Fruit fly (Drosophila melanogaster): ENCODE data around the gene Der-2.

Der-2 gene

dm6 chr3R:16483877-16484417 lies at the start of gene Der-2:
Gene Der-2 (minus strand): TSS chr3R:16484223.
- TF ChIP-seq usp (GFP tag; optimal IDR thresholded peaks at IDR 0.05) (no peak), CG8478 (optimal IDR thresholded peaks at IDR 0.05) (no peak), Dll (optimal IDR thresholded peaks at IDR 0.05) (no peak), psq (optimal IDR thresholded peaks at IDR 0.05) (no peak), EcR (GFP tag; optimal IDR thresholded peaks at IDR 0.05) (no peak), pan (optimal IDR thresholded peaks at IDR 0.05) (no peak)

dm6 chr3R:16530424-16530823 lies 46.4 kb upstream of the Der-2 start:
- TF ChIP-seq usp (GFP tag; optimal IDR thresholded peaks at IDR 0.05) (no peak), CG8478 (optimal IDR thresholded peaks at IDR 0.05) (no peak), EcR (GFP tag; optimal IDR thresholded peaks at IDR 0.05) (no peak), psq (optimal IDR thresholded peaks at IDR 0.05) (no peak), pan (optimal IDR thresholded peaks at IDR 0.05) (no peak), Dll (optimal IDR thresholded peaks at IDR 0.05) (no peak)

- TF ChIP-seq EcR (GFP tag; optimal IDR thresholded peaks at IDR 0.05) (no peak), usp (GFP tag; optimal IDR thresholded peaks at IDR 0.05) (no peak), Dll (optimal IDR thresholded peaks at IDR 0.05) (no peak), CG8478 (optimal IDR thresholded peaks at IDR 0.05) (no peak), psq (optimal IDR thresholded peaks at IDR 0.05) (no peak), pan (optimal IDR thresholded peaks at IDR 0.05) (no peak)
Observed at dm6 chr3R:16528429-16528828, 44.4 kb upstream of the Der-2 start.

- TF ChIP-seq usp (GFP tag; optimal IDR thresholded peaks at IDR 0.05), result no peak
- TF ChIP-seq Dll (optimal IDR thresholded peaks at IDR 0.05), result no peak
- no peak for TF ChIP-seq CG8478 (optimal IDR thresholded peaks at IDR 0.05)
- TF ChIP-seq EcR (GFP tag; optimal IDR thresholded peaks at IDR 0.05), result no peak
- no peak for TF ChIP-seq pan (optimal IDR thresholded peaks at IDR 0.05)
- no peak for TF ChIP-seq psq (optimal IDR thresholded peaks at IDR 0.05)
Observed at dm6 chr3R:16526697-16527370, 42.8 kb upstream of the Der-2 start.

DNA sequence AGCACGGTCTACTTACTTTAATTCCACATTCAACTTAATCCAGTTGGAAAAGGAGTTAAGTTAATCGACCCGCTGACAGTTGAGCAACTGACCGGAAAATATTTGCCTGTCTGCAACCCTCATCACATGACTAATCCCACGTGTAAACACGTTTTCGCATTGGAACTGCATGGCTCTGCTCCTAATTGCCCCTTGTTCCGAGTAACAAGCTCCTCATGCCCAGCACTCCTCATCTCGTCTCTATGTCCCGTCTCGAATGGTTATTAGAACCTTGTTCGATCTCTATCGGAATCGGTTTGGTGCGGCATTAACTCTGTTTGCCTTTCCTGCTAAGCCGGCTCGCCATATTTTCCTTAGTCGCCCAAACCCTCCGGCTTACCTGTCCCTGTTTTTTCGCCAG lies 42.2 kb upstream of the Der-2 start:
- TF ChIP-seq usp (GFP tag; optimal IDR thresholded peaks at IDR 0.05) (no peak), CG8478 (optimal IDR thresholded peaks at IDR 0.05) (no peak), EcR (GFP tag; optimal IDR thresholded peaks at IDR 0.05) (no peak), pan (optimal IDR thresholded peaks at IDR 0.05) (no peak), Dll (optimal IDR thresholded peaks at IDR 0.05) (no peak), psq (optimal IDR thresholded peaks at IDR 0.05) (no peak)

DNA sequence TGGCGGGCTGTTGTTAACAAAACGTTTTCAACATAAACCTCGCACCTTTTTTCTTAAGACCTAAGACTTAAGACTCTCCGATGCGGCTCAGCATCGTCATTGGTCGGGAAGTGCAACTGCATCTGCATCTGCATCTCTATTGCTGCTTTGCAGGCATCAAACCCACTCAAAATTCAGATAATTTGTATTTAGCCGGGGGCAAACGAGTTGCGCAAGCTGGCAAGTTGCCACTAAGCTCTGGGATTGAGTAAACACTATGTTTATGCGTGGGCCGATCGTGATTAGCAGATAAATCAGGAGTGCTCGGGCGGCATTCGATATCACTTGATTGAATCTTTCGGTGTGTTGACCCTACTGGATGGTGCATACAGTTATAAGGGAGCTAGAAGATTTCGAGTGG lies 41.5 kb upstream of the Der-2 start:
- no peak for TF ChIP-seq CG8478 (optimal IDR thresholded peaks at IDR 0.05)
- TF ChIP-seq pan (optimal IDR thresholded peaks at IDR 0.05), result no peak
- no peak for TF ChIP-seq usp (GFP tag; optimal IDR thresholded peaks at IDR 0.05)
- TF ChIP-seq psq (optimal IDR thresholded peaks at IDR 0.05), result no peak
- TF ChIP-seq EcR (GFP tag; optimal IDR thresholded peaks at IDR 0.05), result no peak
- TF ChIP-seq Dll (optimal IDR thresholded peaks at IDR 0.05), result no peak

DNA sequence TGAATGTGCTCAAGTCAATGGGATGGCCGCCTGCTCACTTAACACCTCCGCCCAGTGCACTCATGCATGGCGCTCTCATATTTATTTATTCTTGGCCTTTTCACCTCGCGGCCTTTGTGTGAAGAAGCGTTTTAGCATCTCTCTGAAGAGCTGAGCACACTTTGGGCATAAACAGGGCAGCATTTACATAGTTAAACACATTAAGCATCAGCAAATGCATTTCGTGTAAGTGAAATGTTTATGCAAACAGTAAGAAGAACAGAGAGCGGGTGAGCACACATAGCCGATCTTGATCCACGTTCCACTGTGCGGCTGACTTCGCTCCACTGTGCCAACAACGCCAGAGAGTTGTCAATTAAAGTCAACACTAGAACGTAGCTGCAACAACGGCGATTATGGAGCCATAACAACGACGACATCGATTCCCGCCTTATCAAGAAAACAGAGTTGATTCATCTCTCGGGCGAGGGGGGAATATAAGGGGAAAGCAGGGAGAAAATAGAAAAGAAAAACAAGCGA lies 40.6 kb upstream of the Der-2 start:
- TF ChIP-seq pan (optimal IDR thresholded peaks at IDR 0.05) (no peak), psq (optimal IDR thresholded peaks at IDR 0.05) (no peak), CG8478 (optimal IDR thresholded peaks at IDR 0.05) (no peak), EcR (GFP tag; optimal IDR thresholded peaks at IDR 0.05) (no peak), Dll (optimal IDR thresholded peaks at IDR 0.05) (no peak), usp (GFP tag; optimal IDR thresholded peaks at IDR 0.05) (no peak)

DNA sequence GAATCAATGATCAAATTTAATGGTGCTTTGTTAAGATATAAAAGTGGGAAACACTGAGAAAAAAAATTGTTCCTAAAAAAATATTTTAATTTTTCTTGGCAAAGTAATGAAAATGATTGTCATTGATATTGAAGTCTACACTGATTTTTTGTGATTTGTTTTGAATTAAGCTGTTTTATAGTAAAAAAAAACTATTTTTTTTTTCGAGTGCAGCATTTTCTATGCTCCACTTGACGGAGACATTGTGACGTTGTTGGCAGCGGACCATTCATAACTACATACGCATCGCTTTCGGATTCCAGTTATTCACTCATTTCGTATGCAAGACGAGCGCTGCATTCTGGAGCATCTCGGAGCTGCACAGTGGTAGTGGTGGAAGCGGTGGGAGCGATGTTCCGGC lies 40.2 kb upstream of the Der-2 start:
- TF ChIP-seq pan (optimal IDR thresholded peaks at IDR 0.05) (no peak), CG8478 (optimal IDR thresholded peaks at IDR 0.05) (no peak)

dm6 chr3R:16523395-16523794 lies 39.4 kb upstream of the Der-2 start:
- TF ChIP-seq Dll (optimal IDR thresholded peaks at IDR 0.05) (no peak), psq (optimal IDR thresholded peaks at IDR 0.05) (no peak), EcR (GFP tag; optimal IDR thresholded peaks at IDR 0.05) (no peak), usp (GFP tag; optimal IDR thresholded peaks at IDR 0.05) (no peak), pan (optimal IDR thresholded peaks at IDR 0.05) (no peak), CG8478 (optimal IDR thresholded peaks at IDR 0.05) (no peak)

DNA sequence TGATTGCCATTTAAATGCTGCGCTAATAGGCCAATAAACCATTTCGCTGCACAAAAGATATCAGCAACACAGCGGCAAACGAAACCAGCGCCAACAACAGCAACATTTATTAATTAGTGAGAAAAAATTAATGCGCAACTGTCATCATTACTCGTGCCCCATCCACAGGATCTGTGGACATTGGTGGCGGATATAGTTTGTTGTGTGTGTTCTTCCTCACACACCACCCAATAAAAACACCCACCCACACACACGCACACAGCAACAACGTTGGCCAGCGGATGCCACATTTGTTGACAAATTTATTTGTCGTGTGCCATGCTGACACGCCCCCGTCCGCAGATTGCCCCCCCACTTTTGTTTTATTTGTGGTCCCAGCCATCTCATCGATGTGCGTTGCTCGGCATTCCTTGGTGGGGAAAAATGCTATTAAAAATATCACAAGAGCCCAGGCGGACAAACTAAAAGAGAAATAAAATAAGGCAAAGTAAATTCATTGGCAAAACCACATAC lies 34.2 kb upstream of the Der-2 start:
- no peak for TF ChIP-seq CG8478 (optimal IDR thresholded peaks at IDR 0.05)
- no peak for TF ChIP-seq Dll (optimal IDR thresholded peaks at IDR 0.05)
- no peak for TF ChIP-seq EcR (GFP tag; optimal IDR thresholded peaks at IDR 0.05)
- TF ChIP-seq pan (optimal IDR thresholded peaks at IDR 0.05), result no peak
- no peak for TF ChIP-seq psq (optimal IDR thresholded peaks at IDR 0.05)
- TF ChIP-seq usp (GFP tag; optimal IDR thresholded peaks at IDR 0.05), result no peak

DNA sequence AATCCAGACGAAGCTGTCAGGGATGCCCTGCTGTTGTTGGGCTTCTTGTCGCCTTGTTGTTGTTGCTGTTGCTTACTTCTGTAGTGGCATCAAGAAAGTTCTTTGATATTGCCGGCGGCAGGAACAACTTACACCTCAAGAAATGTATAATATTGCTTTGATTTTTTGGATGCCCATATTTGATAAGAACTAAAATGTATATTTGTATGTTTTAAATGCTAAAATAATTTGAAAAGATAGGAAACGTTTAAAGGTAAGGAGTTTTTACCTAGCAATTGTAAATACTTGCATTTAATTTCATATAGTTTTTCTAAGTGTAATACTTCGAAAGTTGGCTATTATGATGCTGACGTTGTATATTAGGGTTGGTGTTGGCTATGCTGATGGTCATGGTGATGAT lies 26.1 kb upstream of the Der-2 start:
- no peak for TF ChIP-seq Dll (optimal IDR thresholded peaks at IDR 0.05)
- no peak for TF ChIP-seq CG8478 (optimal IDR thresholded peaks at IDR 0.05)
- no peak for TF ChIP-seq psq (optimal IDR thresholded peaks at IDR 0.05)
- no peak for TF ChIP-seq usp (GFP tag; optimal IDR thresholded peaks at IDR 0.05)
- TF ChIP-seq pan (optimal IDR thresholded peaks at IDR 0.05), result no peak
- no peak for TF ChIP-seq EcR (GFP tag; optimal IDR thresholded peaks at IDR 0.05)

DNA sequence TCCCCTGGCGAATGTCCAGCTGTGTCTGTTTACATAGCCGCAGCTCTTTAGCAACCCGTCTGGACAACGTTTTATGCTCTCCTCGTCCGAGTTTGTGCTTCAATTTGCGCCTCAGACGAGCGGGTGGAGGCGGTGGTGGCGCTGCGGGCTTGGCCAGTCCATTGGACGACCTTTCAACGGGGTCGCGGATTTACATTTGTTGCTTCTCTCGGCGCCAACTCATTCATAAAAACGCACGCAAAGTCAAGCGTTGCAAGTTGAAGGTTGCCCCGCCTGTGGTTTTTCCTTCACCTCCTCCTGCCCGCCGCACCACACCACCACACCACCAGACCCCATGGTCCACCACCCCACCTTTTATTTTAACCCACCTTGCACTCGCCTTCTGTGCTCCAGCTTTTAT lies 23.7 kb upstream of the Der-2 start:
- TF ChIP-seq pan (optimal IDR thresholded peaks at IDR 0.05) (no peak), usp (GFP tag; optimal IDR thresholded peaks at IDR 0.05) (no peak), CG8478 (optimal IDR thresholded peaks at IDR 0.05) (no peak), EcR (GFP tag; optimal IDR thresholded peaks at IDR 0.05) (no peak), Dll (optimal IDR thresholded peaks at IDR 0.05) (no peak), psq (optimal IDR thresholded peaks at IDR 0.05) (no peak)

All from whole organism.